Fruit fly (Drosophila melanogaster) whole organism, adult: Measurements from ENCODE around the gene amos.

Source experiments
- CG1620 ChIP-seq: fragments of 200-800 bp; sonication (Bioruptor generic); optimal IDR thresholded peaks from 2 replicates; lab custom pipeline; 2016; ENCODE audit warnings: missing biosample characterization, missing genetic modification characterization
- CG33017 ChIP-seq: fragments of 200-800 bp; sonication (Bioruptor generic); optimal IDR thresholded peaks from 2 replicates; lab custom pipeline; 2018; ENCODE audit warnings: missing biosample characterization, mild to moderate bottlenecking, missing genetic modification characterization, moderate library complexity
- Clk ChIP-seq: fragments of 200-800 bp; sonication (Bioruptor generic); optimal IDR thresholded peaks from 2 replicates; lab custom pipeline; 2017; ENCODE audit warnings: missing biosample characterization, missing genetic modification characterization
- Mnt ChIP-seq: fragments of 200-800 bp; sonication (Bioruptor generic); optimal IDR thresholded peaks from 2 replicates; lab custom pipeline; 2016; ENCODE audit warnings: missing biosample characterization, mild to moderate bottlenecking, missing genetic modification characterization
- tj ChIP-seq: fragments of 200-800 bp; sonication (Bioruptor generic); optimal IDR thresholded peaks from 3 replicates; lab custom pipeline; 2017; ENCODE audit warnings: missing biosample characterization, mild to moderate bottlenecking, missing genetic modification characterization, moderate library complexity

DNA sequence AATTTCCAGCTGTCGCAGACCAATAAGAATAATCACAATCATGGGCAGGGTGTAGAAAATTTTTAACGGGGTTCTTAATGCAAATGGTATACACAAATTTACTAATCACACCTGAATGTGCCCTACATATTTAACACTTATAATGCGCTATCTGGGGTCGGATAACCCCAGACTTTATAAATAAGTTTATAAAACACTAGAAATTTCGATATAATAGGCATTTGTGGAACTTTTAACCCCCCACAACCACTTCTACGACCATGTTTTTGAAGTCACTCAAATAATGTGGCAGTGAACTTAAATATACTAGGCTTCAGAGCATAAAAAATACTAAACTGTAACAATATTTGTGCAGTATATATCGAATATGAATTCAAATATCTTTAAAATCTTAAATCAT, 8.3 kb upstream of the amos start, which contains the start of gene CG10413:
- TF ChIP-seq Mnt (GFP tag; lab: Kevin White, UChicago) (peak; percentile 96), tj (peak; percentile 88), Clk (GFP tag; lab: Kevin White, UChicago) (peak; percentile 95), CG33017 (tag; lab: Kevin White, UChicago) (peak; percentile 98), CG1620 (peak; percentile 99)
